Fruit fly (Drosophila melanogaster): ENCODE data around the gene CG42854.

The CG42854 gene

DNA sequence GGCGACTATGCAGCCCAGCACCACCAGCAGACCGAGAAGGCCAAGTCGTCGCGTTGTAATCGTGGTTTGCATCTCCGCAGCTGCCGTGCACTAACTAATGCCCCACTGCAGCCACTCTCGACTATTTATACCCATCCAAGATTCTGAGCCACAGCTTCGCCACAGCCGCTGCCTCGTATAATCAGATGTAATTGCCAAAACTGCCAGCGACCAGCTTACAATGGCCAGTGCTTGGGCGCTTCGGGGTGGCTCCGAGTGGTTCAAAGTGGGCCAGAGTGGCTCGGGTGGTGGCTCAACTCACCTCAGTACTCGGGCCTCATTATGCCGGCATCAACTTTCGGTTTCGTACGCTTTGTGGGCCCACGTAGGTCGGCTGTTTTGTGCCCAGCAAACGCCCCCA lies 23.1 kb downstream of the CG42854 start, which contains the start of gene CG34327:
TSS of gene CG34327 (minus strand) at position 101 of the 400 bp plus-strand sequence.
- TF ChIP-seq CG4318 (GFP tag; optimal IDR thresholded peaks at IDR 0.05) (no peak), fkh (GFP tag; optimal IDR thresholded peaks at IDR 0.05) (no peak), CG8119 (GFP tag; IDR thresholded peaks at IDR 0.05) (no peak), CG3919 (GFP tag; optimal IDR thresholded peaks at IDR 0.05) (no peak), CG6163 (GFP tag; IDR thresholded peaks at IDR 0.05) (no peak), dac (GFP tag; optimal IDR thresholded peaks at IDR 0.05) (no peak), Eip75B (GFP tag; optimal IDR thresholded peaks at IDR 0.05) (no peak), Blimp-1 (GFP tag; optimal IDR thresholded peaks at IDR 0.05) (no peak), CG1621 (tag; optimal IDR thresholded peaks at IDR 0.05) (no peak)

DNA sequence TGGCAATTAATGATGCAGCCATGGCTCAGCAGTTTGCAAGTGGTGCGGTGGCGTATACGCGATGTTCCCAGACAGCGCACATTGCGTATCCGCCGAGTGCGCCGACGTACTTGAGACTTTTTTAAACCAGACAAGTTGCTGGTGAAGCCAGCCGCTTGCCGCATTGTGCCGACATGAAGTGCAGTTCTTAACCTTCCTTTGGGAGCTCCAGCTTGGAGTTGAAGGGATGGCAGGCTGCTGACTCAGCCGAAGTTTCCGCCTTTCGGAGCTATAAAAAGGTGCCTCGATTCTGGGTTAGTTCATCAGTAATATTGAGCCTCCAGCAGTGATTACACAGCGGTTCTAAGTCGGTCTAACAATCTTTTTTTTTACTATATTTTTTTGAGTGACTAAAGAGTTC lies 25.7 kb downstream of the CG42854 start, which contains the start of gene CG5172:
TSS of gene CG5172 (plus strand) at position 301 of the 400 bp plus-strand sequence.
- no peak for TF ChIP-seq CG7368 (GFP tag; optimal IDR thresholded peaks at IDR 0.05)
- TF ChIP-seq fd59A (GFP tag; optimal IDR thresholded peaks at IDR 0.05) = no peak
- no peak for TF ChIP-seq Hr39 (GFP tag; optimal IDR thresholded peaks at IDR 0.05)
- TF ChIP-seq Ets21C (GFP tag; optimal IDR thresholded peaks at IDR 0.05) = no peak
- TF ChIP-seq Lpt (GFP tag; optimal IDR thresholded peaks at IDR 0.05) = no peak
- no peak for TF ChIP-seq vri (GFP tag; optimal IDR thresholded peaks at IDR 0.05)
- no peak for TF ChIP-seq Ets96B (tag; optimal IDR thresholded peaks at IDR 0.05)
- TF ChIP-seq CG32006 (GFP tag; optimal IDR thresholded peaks at IDR 0.05) = no peak
- TF ChIP-seq salr (GFP tag; optimal IDR thresholded peaks at IDR 0.05) = no peak
- no peak for TF ChIP-seq CG11294 (GFP tag; IDR thresholded peaks at IDR 0.05)

DNA sequence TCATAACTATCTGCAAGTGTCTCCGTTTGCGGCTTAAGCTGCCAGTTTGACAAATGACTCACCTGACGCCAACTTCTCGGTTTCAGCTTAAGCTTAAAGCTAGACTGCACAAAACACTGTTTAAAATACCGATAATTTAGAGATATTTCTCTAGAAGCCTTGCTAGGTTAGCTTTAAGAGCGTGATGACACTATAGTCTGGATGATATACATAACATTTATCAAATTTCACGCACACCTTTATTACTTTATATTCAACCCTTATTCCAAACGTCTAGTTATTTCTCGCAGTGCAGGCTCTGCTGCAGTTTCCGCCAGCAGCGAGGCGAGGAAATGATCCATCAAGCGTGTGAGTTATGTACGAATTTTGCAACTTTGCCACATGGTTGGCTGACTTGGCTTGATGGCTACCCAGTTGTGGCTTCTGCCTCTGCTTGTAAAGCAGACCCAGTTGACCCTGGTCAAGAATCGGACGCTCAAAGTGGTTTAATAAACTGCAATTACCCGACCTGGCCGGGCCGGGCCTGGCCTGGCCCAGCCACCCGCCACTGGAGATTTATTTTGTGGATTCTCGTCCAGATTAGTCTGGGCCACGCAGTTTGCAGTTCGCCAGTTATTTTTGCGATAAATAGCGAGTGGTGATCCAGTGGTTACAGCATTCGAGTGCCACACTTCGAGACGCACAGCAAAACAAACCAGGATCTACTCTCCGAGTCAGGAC lies 28.4 kb downstream of the CG42854 start, which contains the start of gene CG12998:
TSS of gene CG12998 (plus strand) at position 436 of the 720 bp plus-strand sequence.
- TF ChIP-seq CG10669 (GFP tag; optimal IDR thresholded peaks at IDR 0.05) = peak; percentile 45
- no peak for TF ChIP-seq CG34406 (GFP tag; optimal IDR thresholded peaks at IDR 0.05)
- TF ChIP-seq CG10631 (GFP tag; optimal IDR thresholded peaks at IDR 0.05) = peak; percentile 13
- TF ChIP-seq CG8119 (GFP tag; IDR thresholded peaks at IDR 0.05) = peak; percentile 40; the same call in 2 of the 3 replicates
- TF ChIP-seq CG7368 (GFP tag; optimal IDR thresholded peaks at IDR 0.05) = no peak
- peak; percentile 24 for TF ChIP-seq achi (GFP tag; optimal IDR thresholded peaks at IDR 0.05)
- TF ChIP-seq OdsH (GFP tag; optimal IDR thresholded peaks at IDR 0.05) = peak; percentile 38
- TF ChIP-seq CG6276 (GFP tag; optimal IDR thresholded peaks at IDR 0.05) = peak; percentile 3
- TF ChIP-seq Hr4 (GFP tag; optimal IDR thresholded peaks at IDR 0.05) = peak; percentile 38
- no peak for TF ChIP-seq Sox14 (GFP tag; optimal IDR thresholded peaks at IDR 0.05)
- no peak for TF ChIP-seq Eip93F (GFP tag; optimal IDR thresholded peaks at IDR 0.05)
- TF ChIP-seq acj6 (GFP tag; optimal IDR thresholded peaks at IDR 0.05) = peak; percentile 33
- peak; percentile 8 for TF ChIP-seq CG11762 (GFP tag; optimal IDR thresholded peaks at IDR 0.05; ENCODE audit: insufficient read depth)
- peak; percentile 11 for TF ChIP-seq CG6792 (GFP tag; optimal IDR thresholded peaks at IDR 0.05)
- TF ChIP-seq Eip78C (GFP tag) = peak; percentile 84
- TF ChIP-seq salr (GFP tag; optimal IDR thresholded peaks at IDR 0.05) = no peak
- TF ChIP-seq CG9139 (GFP tag; optimal IDR thresholded peaks at IDR 0.05) = no peak
- peak; percentile 50 for TF ChIP-seq Gug (GFP tag; IDR thresholded peaks at IDR 0.05)
- peak; percentile 53 for TF ChIP-seq CG32006 (GFP tag; optimal IDR thresholded peaks at IDR 0.05)
- TF ChIP-seq fd59A (GFP tag; optimal IDR thresholded peaks at IDR 0.05) = peak; percentile 17
- peak in 1 of 2 experiments; percentile 64 for TF ChIP-seq ss (GFP tag; optimal IDR thresholded peaks at IDR 0.05)
- peak; percentile 15 for TF ChIP-seq CG1621 (tag; optimal IDR thresholded peaks at IDR 0.05)
- TF ChIP-seq dsx (GFP tag; optimal IDR thresholded peaks at IDR 0.05; ENCODE audit: poor library complexity, severe bottlenecking) = peak; percentile 12
- TF ChIP-seq net (GFP tag; optimal IDR thresholded peaks at IDR 0.05) = peak; percentile 45
- peak; percentile 64 for TF ChIP-seq CG6163 (GFP tag; IDR thresholded peaks at IDR 0.05)
- TF ChIP-seq CG15336 (GFP tag; IDR thresholded peaks at IDR 0.05) = peak; percentile 54
- peak; percentile 45 for TF ChIP-seq CG3919 (GFP tag; optimal IDR thresholded peaks at IDR 0.05)
- no peak for TF ChIP-seq Sox102F (GFP tag; optimal IDR thresholded peaks at IDR 0.05)
- TF ChIP-seq CG8632 (GFP tag; optimal IDR thresholded peaks at IDR 0.05) = peak; percentile 29
- peak; percentile 49 for TF ChIP-seq pdm3 (GFP tag; optimal IDR thresholded peaks at IDR 0.05)
- TF ChIP-seq Ets96B (tag; optimal IDR thresholded peaks at IDR 0.05) = peak; percentile 34
- peak; percentile 25 for TF ChIP-seq CG6808 (GFP tag; optimal IDR thresholded peaks at IDR 0.05)
- peak; percentile 46; the same call in 1 of the 3 replicates for TF ChIP-seq eg (GFP tag; IDR thresholded peaks at IDR 0.05)
- no peak for TF ChIP-seq CG8319 (GFP tag; optimal IDR thresholded peaks at IDR 0.05)
- TF ChIP-seq Eip75B (GFP tag; optimal IDR thresholded peaks at IDR 0.05) = no peak
